Worm (Caenorhabditis elegans) whole organism, L4 larva: Measurements from ENCODE around the gene pgm-3.

ENCODE experiments used
- F37D6.2 ChIP-seq: sonication (generic microtip); optimal IDR thresholded peaks from 2 replicates; lab custom pipeline; 2016; ENCODE audit warnings: mild to moderate bottlenecking, missing genetic modification characterization, missing compliant biosample characterization
- Y48G9A.11 ChIP-seq: fragments of 200-800 bp; sonication (Bioruptor generic); IDR thresholded peaks from 2 replicates; pipeline ENCODE4 v1.3.6; 2022; ENCODE audit warnings: missing genetic modification reagents, missing genetic modification characterization, missing compliant biosample characterization
- aly-2 ChIP-seq: sonication (generic microtip); optimal IDR thresholded peaks from 2 replicates; lab custom pipeline; 2018; ENCODE audit warnings: missing biosample characterization, missing genetic modification characterization
- ceh-62 ChIP-seq: sonication (generic microtip); optimal IDR thresholded peaks from 2 replicates; lab custom pipeline; 2017; ENCODE audit warnings: missing biosample characterization, missing genetic modification characterization
- ces-1 ChIP-seq: fragments of 150-350 bp; sonication (generic microtip); optimal IDR thresholded peaks from 4 replicates; lab custom pipeline; 2014; ENCODE audit warnings: missing biosample characterization, missing genetic modification reagents, missing genetic modification characterization
- cey-2 ChIP-seq: sonication (generic microtip); optimal IDR thresholded peaks from 3 replicates; lab custom pipeline; 2017; ENCODE audit warnings: missing genetic modification characterization, mild to moderate bottlenecking, missing compliant biosample characterization, antibody characterized with exemption, borderline replicate concordance; ENCODE audit not compliant: insufficient read depth
- fkh-10 ChIP-seq: fragments of 150-350 bp; optimal IDR thresholded peaks from 2 replicates; lab custom pipeline; 2014; ENCODE audit warnings: missing biosample characterization, missing genetic modification reagents, missing genetic modification characterization
- hmg-1.1 ChIP-seq: fragments of 200-800 bp; sonication (Bioruptor generic); IDR thresholded peaks from 2 replicates; pipeline ENCODE4 v1.3.6; 2022; ENCODE audit warnings: missing genetic modification reagents, missing genetic modification characterization, missing compliant biosample characterization
- nhr-11 ChIP-seq: fragments of 150-350 bp; optimal IDR thresholded peaks from 2 replicates; lab custom pipeline; 2014; ENCODE audit warnings: missing biosample characterization, missing genetic modification characterization
- nhr-41 ChIP-seq: fragments of 200-800 bp; sonication (Bioruptor generic); IDR thresholded peaks from 2 replicates; pipeline ENCODE4 v1.3.6; 2022; ENCODE audit warnings: missing genetic modification reagents, missing genetic modification characterization, missing compliant biosample characterization
- nhr-6 ChIP-seq: fragments of 150-350 bp; optimal IDR thresholded peaks from 2 replicates; lab custom pipeline; 2014; ENCODE audit warnings: missing biosample characterization, missing genetic modification characterization
- spr-1 ChIP-seq: sonication (generic microtip); optimal IDR thresholded peaks from 2 replicates; lab custom pipeline; 2016; ENCODE audit warnings: mild to moderate bottlenecking, missing genetic modification characterization, missing compliant biosample characterization
- tag-97 ChIP-seq: fragments of 200-800 bp; sonication (Bioruptor generic); IDR thresholded peaks from 2 replicates; pipeline ENCODE4 v1.3.6; 2022; ENCODE audit warnings: missing genetic modification characterization, missing compliant biosample characterization
- unc-62 ChIP-seq, 3 experiments: fragments of 150-350 bp in 1 of 3; sonication (generic microtip); optimal IDR thresholded peaks in 2 of 3; peaks in 1 of 3; 1 replicate in 1 of 3; 2 replicates in 2 of 3; lab custom pipeline; 2014 to 2017; ENCODE audit warnings: missing biosample characterization in 3 of 3, missing genetic modification characterization in 3 of 3, missing genetic modification reagents in 3 of 3, missing genotype in 1 of 3

DNA sequence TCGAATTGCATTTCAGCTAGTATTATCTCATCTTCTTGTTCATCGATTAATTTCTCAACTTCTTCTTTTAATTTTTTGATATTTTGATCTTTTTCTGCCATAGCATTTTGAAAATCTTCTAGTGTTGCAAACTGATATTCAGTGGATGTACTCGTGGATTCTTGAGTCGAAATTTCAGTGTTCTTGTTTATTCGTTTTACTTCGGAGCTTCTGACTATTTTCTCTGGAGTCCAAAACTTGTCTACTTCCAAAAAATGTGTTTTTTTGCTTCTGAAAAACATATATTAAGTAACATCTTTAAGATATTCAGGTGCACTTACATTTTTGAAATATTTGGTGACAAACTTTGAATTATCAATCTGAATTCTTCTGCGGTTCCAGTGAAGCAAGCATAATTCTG lies 44.0 kb downstream of the pgm-3 start, which contains the start of gene F20C5.5:
- TF ChIP-seq aly-2 (tag; lab: Kevin White, UChicago) = no peak
- TF ChIP-seq ceh-62 = no peak
- TF ChIP-seq ces-1 (GFP tag; lab: Kevin White, UChicago) = no peak
- TF ChIP-seq hmg-1.1 (GFP tag; lab: Robert Waterston, UW) = no peak
- no peak for TF ChIP-seq unc-62 (GFP tag; optimal IDR thresholded peaks at IDR 0.05 in 1 of 2; lab: Kevin White, UChicago)
- TF ChIP-seq unc-62 (tag; optimal IDR thresholded peaks at IDR 0.05; lab: Kevin White, UChicago) = no peak
- no peak for TF ChIP-seq tag-97
- no peak for TF ChIP-seq F37D6.2 (tag; lab: Kevin White, UChicago)
- TF ChIP-seq fkh-10 (GFP tag; lab: Kevin White, UChicago) = no peak
- TF ChIP-seq nhr-11 (tag; lab: Kevin White, UChicago) = no peak
- no peak for TF ChIP-seq nhr-41 (GFP tag; lab: Robert Waterston, UW)
- TF ChIP-seq nhr-6 (tag; lab: Kevin White, UChicago) = no peak
- TF ChIP-seq Y48G9A.11 (GFP tag; lab: Robert Waterston, UW) = no peak
- TF ChIP-seq spr-1 (tag; lab: Kevin White, UChicago) = no peak
- TF ChIP-seq cey-2 = no peak
